Fruit fly (Drosophila melanogaster): ENCODE data around the gene CG10565.
A peak's percentile ranks its signal among the peaks of the same experiment; 100 is the strongest.

CG10565 gene

dm6 chr3L:21131427-21131826 is 4.7 kb downstream of the CG10565 start, which contains the start of gene ICA69:
TSS of gene ICA69 (plus strand) at chr3L:21131446.
- TF ChIP-seq MESR4 (GFP tag; optimal IDR thresholded peaks at IDR 0.05): peak; percentile 44
- TF ChIP-seq CG7987 (GFP tag; optimal IDR thresholded peaks at IDR 0.05): no peak
- no peak for TF ChIP-seq BtbVII (GFP tag; optimal IDR thresholded peaks at IDR 0.05)
- peak; percentile 95 for TF ChIP-seq stwl (tag; optimal IDR thresholded peaks at IDR 0.05)
- no peak for TF ChIP-seq sug (tag; optimal IDR thresholded peaks at IDR 0.05)
- no peak for TF ChIP-seq Trl (optimal IDR thresholded peaks at IDR 0.05)
- no peak for TF ChIP-seq Trl (GFP tag; optimal IDR thresholded peaks at IDR 0.05)
- no peak for TF ChIP-seq slp2 (GFP tag; optimal IDR thresholded peaks at IDR 0.05)
- peak; percentile 40; the same call in 1 of the 2 replicates for TF ChIP-seq seq (GFP tag; IDR thresholded peaks at IDR 0.05)
- TF ChIP-seq CG1603 (tag; optimal IDR thresholded peaks at IDR 0.05): peak; percentile 22
- peak; percentile 93 for TF ChIP-seq CG10267 (tag; optimal IDR thresholded peaks at IDR 0.05)
- no peak for TF ChIP-seq dpn (GFP tag; optimal IDR thresholded peaks at IDR 0.05)
- TF ChIP-seq usp (GFP tag; optimal IDR thresholded peaks at IDR 0.05): no peak
- TF ChIP-seq YL-1 (GFP tag; optimal IDR thresholded peaks at IDR 0.05): peak; percentile 56
- TF ChIP-seq Myb (GFP tag; optimal IDR thresholded peaks at IDR 0.05): peak; percentile 27
- TF ChIP-seq CG33557 (GFP tag; optimal IDR thresholded peaks at IDR 0.05): no peak
- TF ChIP-seq CG4328 (GFP tag; optimal IDR thresholded peaks at IDR 0.05): no peak
- TF ChIP-seq ap (GFP tag; IDR thresholded peaks at IDR 0.05): no peak
- TF ChIP-seq BEAF-32 (GFP tag; optimal IDR thresholded peaks at IDR 0.05): peak; percentile 50
- peak; percentile 77 for TF ChIP-seq Lhr (GFP tag; optimal IDR thresholded peaks at IDR 0.05)
- no peak for TF ChIP-seq CG31388 (GFP tag; optimal IDR thresholded peaks at IDR 0.05)
- peak; percentile 48 for TF ChIP-seq E2f2 (GFP tag; IDR thresholded peaks at IDR 0.05)
- TF ChIP-seq tll (GFP tag; optimal IDR thresholded peaks at IDR 0.05): peak in 1 of 2 experiments; percentile 13
- peak; percentile 48 for TF ChIP-seq CG2116 (GFP tag; optimal IDR thresholded peaks at IDR 0.05)
- no peak for TF ChIP-seq CG30403 (GFP tag; optimal IDR thresholded peaks at IDR 0.05)
- TF ChIP-seq nmo (GFP tag; optimal IDR thresholded peaks at IDR 0.05): peak; percentile 67
- TF ChIP-seq CG10462 (GFP tag; optimal IDR thresholded peaks at IDR 0.05): peak; percentile 73
- peak; percentile 54 for TF ChIP-seq pzg (GFP tag; optimal IDR thresholded peaks at IDR 0.05)
- no peak for TF ChIP-seq CG9817 (tag; optimal IDR thresholded peaks at IDR 0.05)
- no peak for TF ChIP-seq CG17328 (GFP tag; IDR thresholded peaks at IDR 0.05)
- TF ChIP-seq crol (GFP tag; IDR thresholded peaks at IDR 0.05): peak; percentile 26; the same call in 1 of the 2 replicates
- TF ChIP-seq Med (GFP tag): peak; percentile 56
- peak; percentile 46 for TF ChIP-seq CG14710 (tag; optimal IDR thresholded peaks at IDR 0.05)
- no peak for TF ChIP-seq sens-2 (GFP tag; IDR thresholded peaks at IDR 0.05)
- TF ChIP-seq CTCF (GFP tag; optimal IDR thresholded peaks at IDR 0.05): peak; percentile 41
- TF ChIP-seq CG32767 (GFP tag; IDR thresholded peaks at IDR 0.05): no peak
- peak; percentile 32 for TF ChIP-seq zen (tag; optimal IDR thresholded peaks at IDR 0.05)
- no peak for TF ChIP-seq disco-r (GFP tag; optimal IDR thresholded peaks at IDR 0.05)
- peak; percentile 82 for TF ChIP-seq Sin3A (optimal IDR thresholded peaks at IDR 0.05)
- TF ChIP-seq CG3163 (GFP tag; optimal IDR thresholded peaks at IDR 0.05): no peak
- TF ChIP-seq Adf1 (GFP tag; IDR thresholded peaks at IDR 0.05): no peak
- peak; percentile 41 for TF ChIP-seq Dref (GFP tag; IDR thresholded peaks at IDR 0.05)
- TF ChIP-seq Dp (GFP tag; optimal IDR thresholded peaks at IDR 0.05): peak; percentile 40
- TF ChIP-seq amos (GFP tag; IDR thresholded peaks at IDR 0.05; ENCODE audit: partially characterized antibody): peak; percentile 29
- TF ChIP-seq Kr (GFP tag; optimal IDR thresholded peaks at IDR 0.05): no peak
- peak; percentile 69 for TF ChIP-seq Ets65A (GFP tag)
- TF ChIP-seq chn (GFP tag; optimal IDR thresholded peaks at IDR 0.05): peak; percentile 87
- TF ChIP-seq GATAe (GFP tag; conservative IDR thresholded peaks at IDR 0.05): no peak
- TF ChIP-seq bbx (GFP tag; IDR thresholded peaks at IDR 0.05; ENCODE audit: partially characterized antibody): peak; percentile 8; the same call in 1 of the 2 replicates
- TF ChIP-seq mirr (GFP tag; optimal IDR thresholded peaks at IDR 0.05): no peak
- TF ChIP-seq nerfin-1 (tag; optimal IDR thresholded peaks at IDR 0.05): peak; percentile 98
- TF ChIP-seq schlank (tag; optimal IDR thresholded peaks at IDR 0.05): no peak

All from whole organism, embryonic.